Worm (Caenorhabditis elegans) whole organism, L1 larva: ENCODE data around the gene dmsr-16.

Experiments used
- fos-1 ChIP-seq: fragments of 150-350 bp; optimal IDR thresholded peaks from 2 replicates; lab custom pipeline; 2014; ENCODE audit warnings: missing biosample characterization, missing genetic modification characterization
- hlh-17 ChIP-seq: fragments of 200-800 bp; sonication (Bioruptor generic); optimal IDR thresholded peaks from 2 replicates; lab custom pipeline; 2018; ENCODE audit warnings: missing genetic modification characterization, mild to moderate bottlenecking, missing compliant biosample characterization, moderate library complexity, borderline replicate concordance
- jun-1 ChIP-seq: fragments of 150-350 bp; optimal IDR thresholded peaks from 2 replicates; lab custom pipeline; 2014; ENCODE audit warnings: missing biosample characterization, missing genetic modification reagents, missing genetic modification characterization
- mef-2 ChIP-seq: fragments of 150-350 bp; optimal IDR thresholded peaks from 2 replicates; lab custom pipeline; 2014; ENCODE audit warnings: missing biosample characterization, missing genetic modification characterization
- pag-3 ChIP-seq: sonication (generic microtip); optimal IDR thresholded peaks from 2 replicates; lab custom pipeline; 2017; ENCODE audit warnings: missing genetic modification characterization, mild to moderate bottlenecking, missing compliant biosample characterization, antibody characterized with exemption, borderline replicate concordance; ENCODE audit not compliant: insufficient read depth
- snpc-4 ChIP-seq: fragments of 150-350 bp; optimal IDR thresholded peaks from 2 replicates; lab custom pipeline; 2014; ENCODE audit warnings: missing biosample characterization, missing genetic modification characterization
- unc-130 ChIP-seq: fragments of 150-350 bp; optimal IDR thresholded peaks from 2 replicates; lab custom pipeline; 2017; ENCODE audit warnings: missing biosample characterization, missing genetic modification characterization, inconsistent platforms

DNA sequence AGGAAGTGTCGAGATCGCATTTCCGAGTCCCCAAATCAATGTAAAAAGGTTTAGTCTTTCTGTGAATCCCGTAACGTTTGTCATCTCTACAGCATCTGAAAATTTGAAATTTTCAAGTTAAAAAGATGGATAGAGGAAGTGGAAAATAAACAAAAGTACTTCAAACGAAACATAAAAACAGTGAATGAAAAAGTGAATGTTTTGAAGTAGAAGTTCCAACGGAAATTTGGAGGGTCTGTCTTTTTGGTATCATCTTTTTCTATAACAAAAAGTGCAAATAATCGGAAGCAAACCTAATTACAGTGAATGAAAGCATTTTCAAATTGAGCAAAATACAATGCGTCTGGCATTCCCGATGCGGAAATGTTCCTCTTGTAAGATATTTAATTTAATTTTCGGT lies 37.6 kb upstream of the dmsr-16 start, which contains the start of gene lgc-54:
- TF ChIP-seq hlh-17, result no peak
- TF ChIP-seq mef-2, result no peak
- TF ChIP-seq jun-1 (tag; lab: Kevin White, UChicago), result no peak
- TF ChIP-seq fos-1 (tag; lab: Kevin White, UChicago), result no peak
- TF ChIP-seq snpc-4 (tag; lab: Kevin White, UChicago), result no peak
- TF ChIP-seq unc-130 (tag; lab: Kevin White, UChicago), result no peak
- no peak for TF ChIP-seq pag-3 (tag; lab: Kevin White, UChicago)
